Worm (Caenorhabditis elegans) whole organism, L3 larva: ENCODE measurements around the gene srh-2.

ENCODE experiments used
- ZK546.5 ChIP-seq: sonication (generic microtip); optimal IDR thresholded peaks from 2 replicates; lab custom pipeline; 2017; ENCODE audit warnings: missing biosample characterization, missing genetic modification characterization
- ama-1 ChIP-seq: fragments of 150-350 bp; optimal IDR thresholded peaks from 2 replicates; lab custom pipeline; 2018
- ceh-28 ChIP-seq: fragments of 150-350 bp; optimal IDR thresholded peaks from 2 replicates; lab custom pipeline; 2014; ENCODE audit warnings: missing biosample characterization, missing genetic modification reagents, missing genetic modification characterization
- ceh-82 ChIP-seq: fragments of 150-350 bp; optimal IDR thresholded peaks from 2 replicates; lab custom pipeline; 2014; ENCODE audit warnings: missing biosample characterization, missing genetic modification characterization
- ceh-9 ChIP-seq: sonication (generic microtip); optimal IDR thresholded peaks from 2 replicates; lab custom pipeline; 2018; ENCODE audit warnings: missing biosample characterization, missing genetic modification characterization
- daf-12 ChIP-seq: fragments of 150-350 bp; optimal IDR thresholded peaks from 2 replicates; lab custom pipeline; 2014; ENCODE audit warnings: missing biosample characterization, missing genetic modification reagents, missing genetic modification characterization
- egl-5 ChIP-seq: fragments of 150-350 bp; optimal IDR thresholded peaks from 2 replicates; lab custom pipeline; 2017; ENCODE audit warnings: missing biosample characterization, missing genetic modification reagents, missing genetic modification characterization, inconsistent platforms
- elt-2 ChIP-seq: sonication (generic microtip); optimal IDR thresholded peaks from 2 replicates; lab custom pipeline; 2016; ENCODE audit warnings: missing genetic modification reagents, mild to moderate bottlenecking, missing genetic modification characterization, missing compliant biosample characterization
- eor-1 ChIP-seq, 2 experiments: fragments of 150-350 bp; optimal IDR thresholded peaks; 2 replicates each; lab custom pipeline; 2014 to 2018; ENCODE audit warnings: missing biosample characterization in 2 of 2, missing genetic modification characterization in 2 of 2
- fkh-10 ChIP-seq: sonication (generic microtip); optimal IDR thresholded peaks from 2 replicates; lab custom pipeline; 2017; ENCODE audit warnings: missing biosample characterization, missing genetic modification reagents, missing genetic modification characterization
- fkh-2 ChIP-seq: fragments of 150-350 bp; optimal IDR thresholded peaks from 2 replicates; lab custom pipeline; 2014; ENCODE audit warnings: missing biosample characterization, missing genetic modification reagents, missing genetic modification characterization
- fos-1 ChIP-seq: fragments of 150-350 bp; optimal IDR thresholded peaks from 2 replicates; lab custom pipeline; 2014; ENCODE audit warnings: missing biosample characterization, missing genetic modification characterization
- hmg-11 ChIP-seq: sonication (generic microtip); optimal IDR thresholded peaks from 2 replicates; lab custom pipeline; 2016; ENCODE audit warnings: missing genetic modification characterization, missing compliant biosample characterization
- jun-1 ChIP-seq: fragments of 150-350 bp; optimal IDR thresholded peaks from 2 replicates; lab custom pipeline; 2014; ENCODE audit warnings: missing biosample characterization, missing genetic modification reagents, missing genetic modification characterization
- lin-15B ChIP-seq: fragments of 150-350 bp; optimal IDR thresholded peaks from 2 replicates; lab custom pipeline; 2014; ENCODE audit warnings: missing biosample characterization, missing genetic modification characterization
- lsy-12 ChIP-seq: sonication (generic microtip); optimal IDR thresholded peaks from 2 replicates; lab custom pipeline; 2016; ENCODE audit warnings: mild to moderate bottlenecking, missing genetic modification characterization, missing compliant biosample characterization
- mdl-1 ChIP-seq: fragments of 150-350 bp; optimal IDR thresholded peaks from 2 replicates; lab custom pipeline; 2014; ENCODE audit warnings: missing biosample characterization, missing genetic modification characterization
- mml-1 ChIP-seq: fragments of 150-350 bp; sonication (generic microtip); optimal IDR thresholded peaks from 3 replicates; lab custom pipeline; 2014; ENCODE audit warnings: missing biosample characterization, missing genetic modification characterization
- nfya-1 ChIP-seq: sonication (generic microtip); optimal IDR thresholded peaks from 2 replicates; lab custom pipeline; 2017; ENCODE audit warnings: missing genetic modification characterization, mild to moderate bottlenecking, missing compliant biosample characterization, antibody characterized with exemption, moderate library complexity; ENCODE audit not compliant: insufficient read depth
- nhr-11 ChIP-seq: fragments of 150-350 bp; optimal IDR thresholded peaks from 2 replicates; lab custom pipeline; 2014; ENCODE audit warnings: missing biosample characterization, missing genetic modification characterization
- nhr-28 ChIP-seq: fragments of 150-350 bp; optimal IDR thresholded peaks from 2 replicates; lab custom pipeline; 2014; ENCODE audit warnings: missing biosample characterization, missing genetic modification characterization
- nhr-43 ChIP-seq: sonication (generic microtip); optimal IDR thresholded peaks from 2 replicates; lab custom pipeline; 2016; ENCODE audit warnings: mild to moderate bottlenecking, missing genetic modification characterization, missing compliant biosample characterization; ENCODE audit not compliant: poor library complexity, severe bottlenecking
- nhr-67 ChIP-seq: fragments of 150-350 bp; optimal IDR thresholded peaks from 2 replicates; lab custom pipeline; 2014; ENCODE audit warnings: missing biosample characterization, missing genetic modification characterization
- nhr-76 ChIP-seq: fragments of 150-350 bp; sonication (generic microtip); optimal IDR thresholded peaks from 5 replicates; lab custom pipeline; 2014; ENCODE audit warnings: missing biosample characterization, missing genetic modification characterization
- nhr-77 ChIP-seq: fragments of 150-350 bp; optimal IDR thresholded peaks from 2 replicates; lab custom pipeline; 2014; ENCODE audit warnings: missing biosample characterization, missing genetic modification characterization
- pha-4 ChIP-seq: fragments of 150-350 bp; optimal IDR thresholded peaks from 2 replicates; lab custom pipeline; 2014; ENCODE audit warnings: missing biosample characterization, missing genetic modification reagents, missing genetic modification characterization
- pqm-1 ChIP-seq: fragments of 150-350 bp; optimal IDR thresholded peaks from 2 replicates; lab custom pipeline; 2017; ENCODE audit warnings: missing biosample characterization, missing genetic modification characterization, inconsistent platforms
- sea-2 ChIP-seq: fragments of 150-350 bp; sonication (generic microtip); optimal IDR thresholded peaks from 4 replicates; lab custom pipeline; 2014; ENCODE audit warnings: missing biosample characterization, missing genetic modification reagents, missing genetic modification characterization
- snpc-4 ChIP-seq: fragments of 150-350 bp; optimal IDR thresholded peaks from 2 replicates; lab custom pipeline; 2014; ENCODE audit warnings: missing biosample characterization, missing genetic modification characterization
- unc-39 ChIP-seq: sonication (generic microtip); optimal IDR thresholded peaks from 4 replicates; lab custom pipeline; 2017; ENCODE audit warnings: missing biosample characterization, missing genetic modification characterization
- unc-62 ChIP-seq: fragments of 150-350 bp; sonication (generic microtip); optimal IDR thresholded peaks from 4 replicates; lab custom pipeline; 2014; ENCODE audit warnings: missing biosample characterization, missing genetic modification reagents, missing genetic modification characterization
- zag-1 ChIP-seq: fragments of 150-350 bp; optimal IDR thresholded peaks from 2 replicates; lab custom pipeline; 2014; ENCODE audit warnings: missing biosample characterization, missing genetic modification characterization
- ztf-11 ChIP-seq: fragments of 150-350 bp; optimal IDR thresholded peaks from 2 replicates; lab custom pipeline; 2014; ENCODE audit warnings: missing biosample characterization, missing genetic modification characterization
- ztf-4 ChIP-seq: fragments of 150-350 bp; optimal IDR thresholded peaks from 2 replicates; lab custom pipeline; 2014; ENCODE audit warnings: missing biosample characterization, missing genetic modification characterization

Gene srh-2

ce11 chrV:689538-689937 is 38.6 kb upstream of the srh-2 start:
- TF ChIP-seq ceh-9 (no peak), ZK546.5 (no peak), hmg-11 (tag; lab: Kevin White, UChicago) (no peak), mdl-1 (tag; lab: Kevin White, UChicago) (no peak), nhr-67 (tag; lab: Kevin White, UChicago) (no peak), daf-12 (tag; lab: Kevin White, UChicago) (no peak), elt-2 (tag; lab: Kevin White, UChicago) (no peak), fos-1 (no peak)

ce11 chrV:692720-693422 is 35.2 kb upstream of the srh-2 start, which contains the start of gene srx-4:
Gene srx-4 (minus strand): TSS chrV:692770.
- TF ChIP-seq pha-4 (tag; lab: Kevin White, UChicago): no peak

- no peak for TF ChIP-seq pqm-1 (tag; lab: Kevin White, UChicago)
- no peak for TF ChIP-seq mdl-1 (tag; lab: Kevin White, UChicago)
- TF ChIP-seq nhr-77 (tag; lab: Kevin White, UChicago): no peak
- no peak for TF ChIP-seq zag-1 (tag; lab: Kevin White, UChicago)
- no peak for TF ChIP-seq ceh-82 (tag; lab: Kevin White, UChicago)
Observed at ce11 chrV:694625-695024, 33.5 kb upstream of the srh-2 start, which contains the start of gene srj-53. Gene srj-53 (minus strand): TSS chrV:694725.

ce11 chrV:695914-696313 is 32.2 kb upstream of the srh-2 start, which contains the start of gene srj-52:
Gene srj-52 (minus strand): TSS chrV:696014.
- TF ChIP-seq lsy-12 (tag; lab: Kevin White, UChicago) (no peak), eor-1 (tag; optimal IDR thresholded peaks at IDR 0.05; lab: Kevin White, UChicago) (no peak), fkh-10 (GFP tag; lab: Kevin White, UChicago) (no peak), snpc-4 (tag; lab: Kevin White, UChicago) (no peak), zag-1 (tag; lab: Kevin White, UChicago) (no peak), ama-1 (no peak), ztf-4 (tag; lab: Kevin White, UChicago) (no peak), mdl-1 (tag; lab: Kevin White, UChicago) (no peak), ceh-9 (no peak), nhr-28 (tag; lab: Kevin White, UChicago) (no peak), egl-5 (no peak), lin-15B (tag; lab: Kevin White, UChicago) (no peak), nhr-43 (tag; lab: Kevin White, UChicago) (no peak), nfya-1 (no peak), fos-1 (no peak), ceh-82 (tag; lab: Kevin White, UChicago) (no peak), nhr-11 (no peak), nhr-76 (tag; lab: Kevin White, UChicago) (no peak)

ce11 chrV:699051-699450 is 29.1 kb upstream of the srh-2 start:
- no peak for TF ChIP-seq sea-2 (GFP tag; lab: Kevin White, UChicago)
- TF ChIP-seq ztf-11 (tag; lab: Kevin White, UChicago): no peak
- no peak for TF ChIP-seq zag-1 (tag; lab: Kevin White, UChicago)
- TF ChIP-seq mml-1 (tag; lab: Kevin White, UChicago): no peak
- no peak for TF ChIP-seq unc-62 (GFP tag; lab: Kevin White, UChicago)
- no peak for TF ChIP-seq ceh-28
- no peak for TF ChIP-seq unc-39 (tag; lab: Kevin White, UChicago)
- TF ChIP-seq pqm-1 (tag; lab: Kevin White, UChicago): no peak
- no peak for TF ChIP-seq nhr-43 (tag; lab: Kevin White, UChicago)
- TF ChIP-seq lin-15B (tag; lab: Kevin White, UChicago): no peak
- no peak for TF ChIP-seq fkh-2 (tag; lab: Kevin White, UChicago)
- no peak for TF ChIP-seq jun-1 (tag; lab: Kevin White, UChicago)
- TF ChIP-seq nhr-77 (tag; lab: Kevin White, UChicago): no peak
- TF ChIP-seq daf-12 (tag; lab: Kevin White, UChicago): no peak
- TF ChIP-seq hmg-11 (tag; lab: Kevin White, UChicago): no peak
- TF ChIP-seq, all 47 proteins: peak for 0
